In the genomic region with DNA sequence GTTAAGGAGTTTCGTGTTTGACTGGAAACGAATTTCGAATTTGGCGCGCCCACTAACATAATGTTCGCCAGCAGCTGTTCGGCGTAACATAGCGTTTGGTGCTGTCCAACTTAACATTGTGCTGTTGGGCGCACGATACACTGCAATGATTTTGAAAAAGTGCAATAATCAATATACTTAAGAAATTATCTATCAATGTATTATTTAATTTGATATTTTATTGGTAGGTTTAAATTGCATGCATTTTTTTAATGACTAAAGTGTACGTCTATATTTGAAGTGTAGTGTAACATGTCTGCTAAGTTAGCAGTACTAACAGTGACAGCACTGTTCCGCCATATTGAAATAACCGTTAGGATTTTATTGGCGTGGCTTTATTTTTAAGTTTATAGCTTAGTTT, we compare ENCODE assay signal across 5 fruit fly cellular contexts.
A peak's percentile ranks its signal among the peaks of the same experiment; 100 is the strongest.
TF ChIP-seq lines count a peak whose summit lies in the region.

A gene (plus strand): TSS at position 328 of the 400 bp plus-strand sequence.

- no peak for TF ChIP-seq CTCF in whole organism, embryonic (GFP tag; optimal IDR thresholded peaks at IDR 0.05; lab: Kevin White, UChicago)

TF ChIP-seq in whole organism, adult, 20 proteins besides CTCF, POLR2A, EP300 and RAD21 (continues in another document):
- TF ChIP-seq cnc (optimal IDR thresholded peaks at IDR 0.05; lab: Kevin White, UChicago) (no peak), Hr96 (GFP tag; optimal IDR thresholded peaks at IDR 0.05; lab: Kevin White, UChicago) (peak; percentile 64), CG12768 (GFP tag; optimal IDR thresholded peaks at IDR 0.05; lab: Kevin White, UChicago) (peak; percentile 35), pad (GFP tag; optimal IDR thresholded peaks at IDR 0.05; lab: Kevin White, UChicago) (peak; percentile 36), Crg-1 (GFP tag; optimal IDR thresholded peaks at IDR 0.05; lab: Kevin White, UChicago) (no peak), CG11617 (GFP tag; optimal IDR thresholded peaks at IDR 0.05; lab: Kevin White, UChicago) (peak; percentile 31), cic (GFP tag; optimal IDR thresholded peaks at IDR 0.05; lab: Kevin White, UChicago) (no peak), CG5204 (GFP tag; optimal IDR thresholded peaks at IDR 0.05; lab: Kevin White, UChicago) (no peak), Mnt (GFP tag; optimal IDR thresholded peaks at IDR 0.05; lab: Kevin White, UChicago) (no peak), Clk (GFP tag; optimal IDR thresholded peaks at IDR 0.05; lab: Kevin White, UChicago) (peak; percentile 4), ovo (GFP tag; optimal IDR thresholded peaks at IDR 0.05; lab: Kevin White, UChicago) (peak; percentile 40), kay (GFP tag; lab: Kevin White, UChicago; ENCODE audit: borderline replicate concordance) (peak; percentile 91), toe (GFP tag; optimal IDR thresholded peaks at IDR 0.05; lab: Kevin White, UChicago) (no peak), CG7101 (tag; optimal IDR thresholded peaks at IDR 0.05; lab: Kevin White, UChicago) (peak; percentile 84), tj (GFP tag; optimal IDR thresholded peaks at IDR 0.05; lab: Kevin White, UChicago) (peak; percentile 47), CG33017 (tag; optimal IDR thresholded peaks at IDR 0.05; lab: Kevin White, UChicago) (peak; percentile 70), CG1620 (GFP tag; optimal IDR thresholded peaks at IDR 0.05; lab: Kevin White, UChicago) (no peak)

TF ChIP-seq in whole organism, embryonic, 481 proteins besides CTCF, POLR2A, EP300 and RAD21 (continues in another document):
- TF ChIP-seq sug (tag; optimal IDR thresholded peaks at IDR 0.05; lab: Kevin White, UChicago): peak; percentile 78
- no peak for TF ChIP-seq CG9876 (GFP tag; optimal IDR thresholded peaks at IDR 0.05; lab: Kevin White, UChicago)
- no peak for TF ChIP-seq h (optimal IDR thresholded peaks at IDR 0.05; lab: Kevin White, UChicago)
- TF ChIP-seq CG14441 (GFP tag; IDR thresholded peaks at IDR 0.05; lab: Robert Waterston, UW): peak; percentile 94
- TF ChIP-seq knrl (GFP tag; IDR thresholded peaks at IDR 0.05; lab: Robert Waterston, UW; ENCODE audit: partially characterized antibody): no peak
- TF ChIP-seq CG1024 (GFP tag; IDR thresholded peaks at IDR 0.05; lab: Robert Waterston, UW): peak; percentile 81
- no peak for TF ChIP-seq CG31388 (GFP tag; optimal IDR thresholded peaks at IDR 0.05; lab: Kevin White, UChicago)
- peak; percentile 1 for TF ChIP-seq Usf (GFP tag; optimal IDR thresholded peaks at IDR 0.05; lab: Kevin White, UChicago)
- TF ChIP-seq p53 (GFP tag; optimal IDR thresholded peaks at IDR 0.05; lab: Kevin White, UChicago): no peak
- TF ChIP-seq ara (GFP tag; IDR thresholded peaks at IDR 0.05; lab: Robert Waterston, UW): peak; percentile 91
- TF ChIP-seq caup (GFP tag; optimal IDR thresholded peaks at IDR 0.05; lab: Kevin White, UChicago; ENCODE audit: severe bottlenecking): peak; percentile 46
- TF ChIP-seq Ets65A (GFP tag; lab: Kevin White, UChicago): no peak
- no peak; the same call in 1 of the 2 replicates for TF ChIP-seq CkIIα-i1 (GFP tag; IDR thresholded peaks at IDR 0.05; lab: Robert Waterston, UW)
- TF ChIP-seq zen2 (GFP tag; IDR thresholded peaks at IDR 0.05; lab: Robert Waterston, UW; ENCODE audit: partially characterized antibody): no peak
- peak; percentile 24 for TF ChIP-seq az2 (GFP tag; optimal IDR thresholded peaks at IDR 0.05; lab: Kevin White, UChicago)
- peak; percentile 60; the same call in 1 of the 2 replicates for TF ChIP-seq CG10321 (GFP tag; IDR thresholded peaks at IDR 0.05; lab: Robert Waterston, UW)
- TF ChIP-seq Drgx (GFP tag; IDR thresholded peaks at IDR 0.05; lab: Robert Waterston, UW): peak; percentile 95

TF ChIP-seq in whole organism, prepupa, 60 proteins besides CTCF, POLR2A, EP300 and RAD21 (continues in another document):
- peak; percentile 67 for TF ChIP-seq Met (GFP tag; optimal IDR thresholded peaks at IDR 0.05; lab: Kevin White, UChicago)
- TF ChIP-seq Eip93F (GFP tag; optimal IDR thresholded peaks at IDR 0.05; lab: Kevin White, UChicago): peak; percentile 54
- TF ChIP-seq ss (GFP tag; optimal IDR thresholded peaks at IDR 0.05; lab: Kevin White, UChicago): peak in 1 of 2 experiments; percentile 28
- no peak for TF ChIP-seq Hr38 (GFP tag; optimal IDR thresholded peaks at IDR 0.05; lab: Kevin White, UChicago)
- peak; percentile 82 for TF ChIP-seq svp (GFP tag; lab: Kevin White, UChicago)
- TF ChIP-seq CG8632 (GFP tag; optimal IDR thresholded peaks at IDR 0.05; lab: Kevin White, UChicago): peak; percentile 65
- TF ChIP-seq CG16779 (tag; optimal IDR thresholded peaks at IDR 0.05; lab: Kevin White, UChicago): peak; percentile 74
- TF ChIP-seq Eip78C (GFP tag; lab: Kevin White, UChicago): peak; percentile 87
- TF ChIP-seq fd59A (GFP tag; optimal IDR thresholded peaks at IDR 0.05; lab: Kevin White, UChicago): peak; percentile 44
- TF ChIP-seq Hr4 (GFP tag; optimal IDR thresholded peaks at IDR 0.05; lab: Kevin White, UChicago): peak; percentile 92
- TF ChIP-seq CG10631 (GFP tag; optimal IDR thresholded peaks at IDR 0.05; lab: Kevin White, UChicago): peak; percentile 80
- peak; percentile 27 for TF ChIP-seq CG11902 (GFP tag; optimal IDR thresholded peaks at IDR 0.05; lab: Kevin White, UChicago)
- TF ChIP-seq CG3032 (tag; optimal IDR thresholded peaks at IDR 0.05; lab: Kevin White, UChicago): peak; percentile 89
- peak; percentile 63 for TF ChIP-seq CG4318 (GFP tag; optimal IDR thresholded peaks at IDR 0.05; lab: Kevin White, UChicago)
- peak; percentile 44 for TF ChIP-seq CG34406 (GFP tag; optimal IDR thresholded peaks at IDR 0.05; lab: Kevin White, UChicago)
- TF ChIP-seq OdsH (GFP tag; optimal IDR thresholded peaks at IDR 0.05; lab: Kevin White, UChicago): peak; percentile 76
- peak; percentile 69 for TF ChIP-seq CG3919 (GFP tag; optimal IDR thresholded peaks at IDR 0.05; lab: Kevin White, UChicago)
- no peak for TF ChIP-seq CG6854 (GFP tag; optimal IDR thresholded peaks at IDR 0.05; lab: Kevin White, UChicago)
- peak; percentile 71 for TF ChIP-seq CG6792 (GFP tag; optimal IDR thresholded peaks at IDR 0.05; lab: Kevin White, UChicago)

TF ChIP-seq in whole organism, pupa, 21 proteins besides CTCF, POLR2A, EP300 and RAD21 (continues in another document):
- TF ChIP-seq CG17806 (tag; optimal IDR thresholded peaks at IDR 0.05; lab: Kevin White, UChicago) (peak; percentile 76), CG34367 (tag; optimal IDR thresholded peaks at IDR 0.05; lab: Kevin White, UChicago) (peak; percentile 75), rn (GFP tag; IDR thresholded peaks at IDR 0.05; lab: Robert Waterston, UW) (peak; percentile 89), CG32121 (GFP tag; IDR thresholded peaks at IDR 0.05; lab: Robert Waterston, UW) (peak; percentile 95), CG13204 (GFP tag; optimal IDR thresholded peaks at IDR 0.05; lab: Kevin White, UChicago) (no peak), Ets98B (GFP tag; IDR thresholded peaks at IDR 0.05; lab: Robert Waterston, UW) (peak; percentile 90), Pif1B (GFP tag; optimal IDR thresholded peaks at IDR 0.05; lab: Kevin White, UChicago) (peak; percentile 27), CG8301 (tag; optimal IDR thresholded peaks at IDR 0.05; lab: Kevin White, UChicago) (peak; percentile 77), CG9948 (tag; optimal IDR thresholded peaks at IDR 0.05; lab: Kevin White, UChicago) (peak; percentile 75), CG12605 (GFP tag; IDR thresholded peaks at IDR 0.05; lab: Robert Waterston, UW) (peak; percentile 89), CG10348 (GFP tag; IDR thresholded peaks at IDR 0.05; lab: Robert Waterston, UW) (peak; percentile 69), Snoo (tag; optimal IDR thresholded peaks at IDR 0.05; lab: Kevin White, UChicago) (peak; percentile 92), fd96Ca (GFP tag; IDR thresholded peaks at IDR 0.05; lab: Robert Waterston, UW) (peak; percentile 83), CG8159 (tag; optimal IDR thresholded peaks at IDR 0.05; lab: Kevin White, UChicago) (peak; percentile 76), CG4496 (GFP tag; IDR thresholded peaks at IDR 0.05; lab: Robert Waterston, UW) (peak; percentile 96), CG15710 (tag; optimal IDR thresholded peaks at IDR 0.05; lab: Kevin White, UChicago) (peak; percentile 81), gl (tag; optimal IDR thresholded peaks at IDR 0.05; lab: Kevin White, UChicago) (peak; percentile 19), Pif1A (GFP tag; optimal IDR thresholded peaks at IDR 0.05; lab: Kevin White, UChicago) (peak; percentile 73), D1 (tag; optimal IDR thresholded peaks at IDR 0.05; lab: Kevin White, UChicago) (peak; percentile 11), EcR (GFP tag; optimal IDR thresholded peaks at IDR 0.05; lab: Kevin White, UChicago) (no peak)

TF ChIP-seq in whole organism, wandering third instar larva, 38 proteins besides CTCF, POLR2A, EP300 and RAD21 (continues in another document):
- no peak for TF ChIP-seq usp (GFP tag; optimal IDR thresholded peaks at IDR 0.05; lab: Kevin White, UChicago)
- TF ChIP-seq Jra (GFP tag; optimal IDR thresholded peaks at IDR 0.05; lab: Kevin White, UChicago): no peak
- no peak for TF ChIP-seq brk (GFP tag; optimal IDR thresholded peaks at IDR 0.05; lab: Kevin White, UChicago)
- TF ChIP-seq foxo (GFP tag; optimal IDR thresholded peaks at IDR 0.05; lab: Kevin White, UChicago): peak in 1 of 2 experiments; percentile 91
- TF ChIP-seq CrebA (GFP tag; optimal IDR thresholded peaks at IDR 0.05; lab: Kevin White, UChicago; ENCODE audit: borderline replicate concordance): peak; percentile 30
- TF ChIP-seq dmrt93B (GFP tag; optimal IDR thresholded peaks at IDR 0.05; lab: Kevin White, UChicago): peak; percentile 67
- TF ChIP-seq jim (GFP tag; optimal IDR thresholded peaks at IDR 0.05; lab: Kevin White, UChicago): no peak
- peak; percentile 47 for TF ChIP-seq OdsH (GFP tag; optimal IDR thresholded peaks at IDR 0.05; lab: Kevin White, UChicago)
- TF ChIP-seq Dif (GFP tag; optimal IDR thresholded peaks at IDR 0.05; lab: Kevin White, UChicago; ENCODE audit: partially characterized antibody): no peak
- no peak for TF ChIP-seq Rel (GFP tag; optimal IDR thresholded peaks at IDR 0.05; lab: Kevin White, UChicago)
- peak; percentile 28 for TF ChIP-seq Rel (tag; optimal IDR thresholded peaks at IDR 0.05; lab: Kevin White, UChicago)
- TF ChIP-seq psq (GFP tag; optimal IDR thresholded peaks at IDR 0.05; lab: Kevin White, UChicago): peak; percentile 56
- TF ChIP-seq tai (GFP tag; optimal IDR thresholded peaks at IDR 0.05; lab: Kevin White, UChicago): peak; percentile 81
- no peak for TF ChIP-seq Vsx2 (GFP tag; optimal IDR thresholded peaks at IDR 0.05; lab: Kevin White, UChicago; ENCODE audit: partially characterized antibody)
- no peak for TF ChIP-seq br (GFP tag; optimal IDR thresholded peaks at IDR 0.05; lab: Kevin White, UChicago)
- no peak for TF ChIP-seq sage (GFP tag; optimal IDR thresholded peaks at IDR 0.05; lab: Kevin White, UChicago)
- TF ChIP-seq fru (GFP tag; optimal IDR thresholded peaks at IDR 0.05; lab: Kevin White, UChicago): peak; percentile 82
- no peak for TF ChIP-seq Hr83 (GFP tag; optimal IDR thresholded peaks at IDR 0.05; lab: Kevin White, UChicago; ENCODE audit: poor library complexity, severe bottlenecking)
- peak; percentile 61 for TF ChIP-seq rgr (GFP tag; optimal IDR thresholded peaks at IDR 0.05; lab: Kevin White, UChicago)
- peak; percentile 31 for TF ChIP-seq ey (GFP tag; optimal IDR thresholded peaks at IDR 0.05; lab: Kevin White, UChicago)
- TF ChIP-seq Mio (GFP tag; optimal IDR thresholded peaks at IDR 0.05; lab: Kevin White, UChicago): no peak
- TF ChIP-seq Hnf4 (GFP tag; optimal IDR thresholded peaks at IDR 0.05; lab: Kevin White, UChicago): peak; percentile 28
